Worm (Caenorhabditis elegans) whole organism, L1 larva: ENCODE data around the gene vang-1.

Experiments used
- C04F5.9 ChIP-seq: sonication (generic microtip); optimal IDR thresholded peaks from 2 replicates; lab custom pipeline; 2016; ENCODE audit warnings: missing genetic modification characterization, missing compliant biosample characterization
- F16B12.6 ChIP-seq: fragments of 150-350 bp; optimal IDR thresholded peaks from 2 replicates; lab custom pipeline; 2014; ENCODE audit warnings: missing biosample characterization, missing genetic modification characterization
- aha-1 ChIP-seq: fragments of 150-350 bp; optimal IDR thresholded peaks from 2 replicates; lab custom pipeline; 2014; ENCODE audit warnings: missing biosample characterization, missing genetic modification characterization
- alr-1 ChIP-seq: fragments of 200-800 bp; sonication (Bioruptor generic); optimal IDR thresholded peaks from 2 replicates; lab custom pipeline; 2018; ENCODE audit warnings: borderline replicate concordance, mild to moderate bottlenecking, missing genetic modification characterization, missing compliant biosample characterization
- aly-2 ChIP-seq: fragments of 150-350 bp; optimal IDR thresholded peaks from 2 replicates; lab custom pipeline; 2014; ENCODE audit warnings: missing biosample characterization, missing genetic modification characterization
- ceh-82 ChIP-seq, 3 experiments: fragments of 150-350 bp in 1 of 3; sonication (generic microtip) in 2 of 3; optimal IDR thresholded peaks; 2 replicates each; lab custom pipeline; 2014 to 2017; ENCODE audit warnings: missing biosample characterization in 3 of 3, missing genetic modification characterization in 3 of 3
- ceh-90 ChIP-seq: sonication (generic microtip); optimal IDR thresholded peaks from 2 replicates; lab custom pipeline; 2016; ENCODE audit warnings: missing genetic modification characterization, missing compliant biosample characterization
- ces-1 ChIP-seq: fragments of 150-350 bp; optimal IDR thresholded peaks from 2 replicates; lab custom pipeline; 2014; ENCODE audit warnings: missing biosample characterization, missing genetic modification reagents, missing genetic modification characterization
- dpl-1 ChIP-seq, 3 experiments: fragments of 150-350 bp in 2 of 3; sonication (generic microtip) in 1 of 3; optimal IDR thresholded peaks; 2 replicates each; lab custom pipeline; 2014 to 2017; ENCODE audit warnings: missing biosample characterization in 3 of 3, missing genetic modification characterization in 3 of 3, missing genetic modification reagents in 3 of 3
- dsc-1 ChIP-seq: sonication (generic microtip); optimal IDR thresholded peaks from 2 replicates; lab custom pipeline; 2016; ENCODE audit warnings: mild to moderate bottlenecking, missing genetic modification characterization, missing compliant biosample characterization
- efl-1 ChIP-seq, 4 experiments: fragments of 150-350 bp; optimal IDR thresholded peaks in 3 of 4; peaks in 1 of 4; 1 replicate in 1 of 4; 2 replicates in 3 of 4; lab custom pipeline; 2014; ENCODE audit warnings: missing biosample characterization in 2 of 4, missing genetic modification characterization in 2 of 4, missing genetic modification reagents in 2 of 4
- egl-27 ChIP-seq, 2 experiments: fragments of 150-350 bp in 1 of 2; sonication (generic microtip); optimal IDR thresholded peaks; 3 replicates each; lab custom pipeline; 2017 to 2018; ENCODE audit warnings: missing biosample characterization in 2 of 2, missing genetic modification characterization in 2 of 2, missing genetic modification reagents in 2 of 2
- elt-2 ChIP-seq: sonication (generic microtip); optimal IDR thresholded peaks from 2 replicates; lab custom pipeline; 2016; ENCODE audit warnings: missing genetic modification characterization, mild to moderate bottlenecking, inconsistent platforms, missing compliant biosample characterization, missing genetic modification reagents
- elt-3 ChIP-seq, 6 experiments: fragments of 150-350 bp in 1 of 6; sonication (generic microtip); optimal IDR thresholded peaks; 2 replicates each; lab custom pipeline; 2017 to 2018; ENCODE audit warnings: missing biosample characterization in 6 of 6, missing genetic modification characterization in 6 of 6, inconsistent platforms in 1 of 6
- ets-5 ChIP-seq: fragments of 200-800 bp; sonication (Bioruptor generic); IDR thresholded peaks from 2 replicates; pipeline ENCODE4 v1.3.6; 2022; ENCODE audit warnings: missing genetic modification characterization, missing compliant biosample characterization
- fos-1 ChIP-seq: fragments of 150-350 bp; optimal IDR thresholded peaks from 2 replicates; lab custom pipeline; 2014; ENCODE audit warnings: missing biosample characterization, missing genetic modification characterization
- hlh-4 ChIP-seq: sonication (generic microtip); optimal IDR thresholded peaks from 2 replicates; lab custom pipeline; 2016; ENCODE audit warnings: mild to moderate bottlenecking, missing genetic modification characterization, missing compliant biosample characterization
- jun-1 ChIP-seq: fragments of 150-350 bp; optimal IDR thresholded peaks from 2 replicates; lab custom pipeline; 2014; ENCODE audit warnings: missing biosample characterization, missing genetic modification reagents, missing genetic modification characterization
- lin-13 ChIP-seq: fragments of 150-350 bp; optimal IDR thresholded peaks from 2 replicates; lab custom pipeline; 2014; ENCODE audit warnings: missing biosample characterization, missing genetic modification reagents, missing genetic modification characterization
- lin-35 ChIP-seq, 2 experiments: fragments of 150-350 bp; optimal IDR thresholded peaks; 2 replicates each; lab custom pipeline; 2014; ENCODE audit warnings: missing biosample characterization in 2 of 2, missing genetic modification characterization in 2 of 2, missing genetic modification reagents in 2 of 2
- mab-9 ChIP-seq: fragments of 200-800 bp; sonication (Bioruptor generic); IDR thresholded peaks from 2 replicates; pipeline ENCODE4 v1.3.6; 2022; ENCODE audit warnings: missing genetic modification reagents, missing genetic modification characterization, missing compliant biosample characterization
- mef-2 ChIP-seq: fragments of 150-350 bp; optimal IDR thresholded peaks from 2 replicates; lab custom pipeline; 2014; ENCODE audit warnings: missing biosample characterization, missing genetic modification characterization
- nhr-20 ChIP-seq: sonication (generic microtip); optimal IDR thresholded peaks from 2 replicates; lab custom pipeline; 2016; ENCODE audit warnings: mild to moderate bottlenecking, missing genetic modification characterization, missing compliant biosample characterization
- nhr-28 ChIP-seq: fragments of 150-350 bp; optimal IDR thresholded peaks from 2 replicates; lab custom pipeline; 2014; ENCODE audit warnings: missing biosample characterization, missing genetic modification characterization
- nhr-47 ChIP-seq: sonication (generic microtip); optimal IDR thresholded peaks from 2 replicates; lab custom pipeline; 2016; ENCODE audit warnings: mild to moderate bottlenecking, missing genetic modification characterization, moderate library complexity, missing compliant biosample characterization
- nhr-71 ChIP-seq: sonication (generic microtip); optimal IDR thresholded peaks from 2 replicates; lab custom pipeline; 2016; ENCODE audit warnings: mild to moderate bottlenecking, missing genetic modification characterization, moderate library complexity, missing compliant biosample characterization
- nhr-85 ChIP-seq: sonication (generic microtip); peaks from one replicate; lab custom pipeline; 2016; ENCODE audit warnings: missing genetic modification characterization, inconsistent platforms, missing compliant biosample characterization
- nhr-90 ChIP-seq: sonication (generic microtip); optimal IDR thresholded peaks from 2 replicates; lab custom pipeline; 2016; ENCODE audit warnings: mild to moderate bottlenecking, missing genetic modification characterization, missing compliant biosample characterization; ENCODE audit not compliant: poor library complexity
- pag-3 ChIP-seq: sonication (generic microtip); optimal IDR thresholded peaks from 2 replicates; lab custom pipeline; 2017; ENCODE audit warnings: missing genetic modification characterization, mild to moderate bottlenecking, missing compliant biosample characterization, antibody characterized with exemption, borderline replicate concordance; ENCODE audit not compliant: insufficient read depth
- pax-3 ChIP-seq: fragments of 200-800 bp; sonication (Bioruptor generic); optimal IDR thresholded peaks from 2 replicates; lab custom pipeline; 2018; ENCODE audit warnings: mild to moderate bottlenecking, missing genetic modification characterization, moderate library complexity, missing compliant biosample characterization
- pqm-1 ChIP-seq: sonication (generic microtip); optimal IDR thresholded peaks from 3 replicates; lab custom pipeline; 2017; ENCODE audit warnings: missing biosample characterization, missing genetic modification characterization
- rnt-1 ChIP-seq: sonication (generic microtip); optimal IDR thresholded peaks from 2 replicates; lab custom pipeline; 2016; ENCODE audit warnings: mild to moderate bottlenecking, missing genetic modification characterization, moderate library complexity, missing compliant biosample characterization
- snpc-4 ChIP-seq: fragments of 150-350 bp; optimal IDR thresholded peaks from 2 replicates; lab custom pipeline; 2014; ENCODE audit warnings: missing biosample characterization, missing genetic modification characterization
- snu-23 ChIP-seq: sonication (generic microtip); optimal IDR thresholded peaks from 2 replicates; lab custom pipeline; 2016; ENCODE audit warnings: missing genetic modification characterization, missing compliant biosample characterization
- sox-4 ChIP-seq: sonication (generic microtip); optimal IDR thresholded peaks from 2 replicates; lab custom pipeline; 2016; ENCODE audit warnings: missing genetic modification characterization, missing compliant biosample characterization
- sup-37 ChIP-seq: fragments of 200-800 bp; sonication (Bioruptor generic); optimal IDR thresholded peaks from 2 replicates; lab custom pipeline; 2018; ENCODE audit warnings: mild to moderate bottlenecking, missing genetic modification characterization, missing compliant biosample characterization
- tlp-1 ChIP-seq: fragments of 150-350 bp; optimal IDR thresholded peaks from 2 replicates; lab custom pipeline; 2014; ENCODE audit warnings: missing biosample characterization, missing genetic modification characterization
- unc-30 ChIP-seq: sonication (generic microtip); optimal IDR thresholded peaks from 2 replicates; lab custom pipeline; 2017; ENCODE audit warnings: missing biosample characterization, missing genetic modification characterization
- unc-62 ChIP-seq: fragments of 150-350 bp; optimal IDR thresholded peaks from 2 replicates; lab custom pipeline; 2014; ENCODE audit warnings: missing biosample characterization, missing genetic modification reagents, missing genetic modification characterization
- unc-86 ChIP-seq: sonication (generic microtip); optimal IDR thresholded peaks from 2 replicates; lab custom pipeline; 2016; ENCODE audit warnings: missing genetic modification characterization, missing compliant biosample characterization
- unc-98 ChIP-seq: fragments of 200-800 bp; sonication (Bioruptor generic); IDR thresholded peaks from 2 replicates; pipeline ENCODE4 v1.3.6; 2022; ENCODE audit warnings: missing genetic modification characterization, missing compliant biosample characterization
- vab-15 ChIP-seq: sonication (generic microtip); optimal IDR thresholded peaks from 2 replicates; lab custom pipeline; 2017; ENCODE audit warnings: missing genotype, mild to moderate bottlenecking, missing genetic modification characterization, missing compliant biosample characterization
- zip-4 ChIP-seq: fragments of 200-800 bp; sonication (Bioruptor generic); optimal IDR thresholded peaks from 2 replicates; lab custom pipeline; 2018; ENCODE audit warnings: mild to moderate bottlenecking, missing genetic modification characterization, moderate library complexity, missing compliant biosample characterization
- ztf-11 ChIP-seq, 2 experiments: sonication (generic microtip); optimal IDR thresholded peaks; 2 replicates each; lab custom pipeline; 2016 to 2017; ENCODE audit warnings: missing genetic modification characterization in 2 of 2, missing biosample characterization in 1 of 2, missing compliant biosample characterization in 1 of 2

vang-1 gene

DNA sequence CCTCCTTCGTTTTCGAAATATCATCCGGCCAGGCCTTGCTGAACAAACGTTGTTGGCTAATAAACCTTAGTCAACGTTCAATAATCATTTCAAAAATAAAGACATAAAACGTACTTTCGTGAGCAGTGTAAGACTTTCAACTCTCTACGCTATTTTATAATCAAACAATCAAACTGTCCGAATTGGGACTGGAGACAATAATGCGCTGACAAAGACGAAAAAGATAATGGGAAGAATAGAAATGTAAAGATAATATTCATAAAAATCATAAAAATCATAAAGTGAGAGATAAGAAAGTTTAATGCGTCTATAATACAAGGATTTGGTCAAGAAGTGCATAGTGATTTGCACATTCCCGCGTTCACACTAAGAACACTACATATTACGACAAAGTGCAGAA lies 43.9 kb upstream of the vang-1 start:
- TF ChIP-seq unc-86 (tag; lab: Kevin White, UChicago) (no peak), tlp-1 (peak; percentile 11), efl-1 (optimal IDR thresholded peaks at IDR 0.05; lab: Kevin White, UChicago) (peak in 1 of 2 experiments; percentile 12), efl-1 (GFP tag; optimal IDR thresholded peaks at IDR 0.05 in 1 of 2; lab: Kevin White, UChicago) (peak in 1 of 2 experiments; percentile 86), pqm-1 (tag; lab: Kevin White, UChicago) (peak; percentile 68), C04F5.9 (tag; lab: Kevin White, UChicago) (no peak), pax-3 (tag; lab: Kevin White, UChicago) (no peak), nhr-85 (tag; lab: Kevin White, UChicago) (peak; percentile 28), nhr-71 (tag; lab: Kevin White, UChicago) (peak; percentile 9), dpl-1 (GFP tag; optimal IDR thresholded peaks at IDR 0.05; lab: Kevin White, UChicago) (peak in 1 of 3 experiments; percentile 29), F16B12.6 (tag; lab: Kevin White, UChicago) (peak; percentile 35), elt-2 (peak; percentile 81)

DNA sequence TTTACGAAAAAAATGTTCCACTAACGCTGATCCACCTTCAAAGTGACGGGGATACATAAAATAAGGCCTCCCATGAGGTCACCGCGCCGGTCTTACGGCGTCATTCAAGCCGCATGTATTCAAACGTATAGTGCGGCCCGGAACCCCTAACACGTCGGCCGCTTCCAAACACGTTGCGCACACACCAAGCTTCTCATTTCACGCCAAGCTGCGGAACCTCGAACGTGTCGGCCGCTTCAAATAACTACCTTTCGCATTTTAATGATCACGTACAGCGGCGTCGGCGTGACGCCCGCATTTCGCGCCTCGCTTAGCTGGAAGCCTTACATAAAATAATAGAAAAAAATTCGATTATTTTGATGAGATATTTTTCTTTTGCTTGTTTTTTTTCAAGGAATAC lies 42.1 kb upstream of the vang-1 start:
- TF ChIP-seq ceh-90 (tag; lab: Kevin White, UChicago): no peak
- no peak for TF ChIP-seq efl-1 (optimal IDR thresholded peaks at IDR 0.05; lab: Kevin White, UChicago)
- TF ChIP-seq efl-1 (GFP tag; optimal IDR thresholded peaks at IDR 0.05 in 1 of 2; lab: Kevin White, UChicago): peak in 1 of 2 experiments; percentile 12
- TF ChIP-seq nhr-47 (tag; lab: Kevin White, UChicago): peak; percentile 1
- TF ChIP-seq zip-4 (GFP tag; lab: Kevin White, UChicago): no peak
- TF ChIP-seq rnt-1 (tag; lab: Kevin White, UChicago): peak; percentile 16
- peak; percentile 10 for TF ChIP-seq dsc-1 (tag; lab: Kevin White, UChicago)
- TF ChIP-seq nhr-71 (tag; lab: Kevin White, UChicago): peak; percentile 14
- TF ChIP-seq snpc-4 (tag; lab: Kevin White, UChicago): peak; percentile 94

DNA sequence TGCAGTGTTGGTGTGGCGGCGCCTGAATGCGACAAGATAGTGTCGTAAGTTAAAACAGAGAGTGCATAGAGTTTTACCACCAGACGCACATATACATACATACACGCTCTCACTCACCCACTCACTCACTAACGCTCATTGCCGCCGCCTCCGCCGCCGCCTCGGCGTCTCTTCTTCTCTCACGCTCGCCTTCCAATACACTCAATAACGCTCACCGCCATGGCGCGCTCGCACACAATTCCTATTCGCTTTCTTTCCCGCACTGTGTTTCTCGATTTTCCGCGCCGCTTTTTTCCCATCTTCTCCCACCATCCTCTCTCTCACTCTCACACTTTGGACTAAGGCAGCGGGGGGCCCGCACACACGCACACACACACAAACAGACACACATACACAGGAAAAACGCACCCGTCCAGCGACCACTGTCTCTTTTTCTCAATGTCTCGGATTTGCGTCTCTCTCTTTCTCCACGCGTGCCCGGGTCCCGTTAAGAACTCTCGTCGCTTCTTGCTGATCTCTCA lies 33.2 kb upstream of the vang-1 start, which contains the start of gene kin-29:
Gene kin-29 (minus strand): TSS at position 51 of the 521 bp plus-strand sequence.
- peak; percentile 51 for TF ChIP-seq sox-4 (tag; lab: Kevin White, UChicago)
- no peak for TF ChIP-seq F16B12.6 (tag; lab: Kevin White, UChicago)
- TF ChIP-seq ceh-90 (tag; lab: Kevin White, UChicago): no peak
- TF ChIP-seq dsc-1 (tag; lab: Kevin White, UChicago): peak; percentile 87
- TF ChIP-seq nhr-90 (tag; lab: Kevin White, UChicago): peak; percentile 82
- TF ChIP-seq ceh-82 (tag; optimal IDR thresholded peaks at IDR 0.05; lab: Kevin White, UChicago): peak; percentile 42 to 90 (median 46)
- peak; percentile 96 for TF ChIP-seq snu-23 (GFP tag; lab: Kevin White, UChicago)
- TF ChIP-seq jun-1: peak; percentile 90
- TF ChIP-seq mab-9 (GFP tag; lab: Robert Waterston, UW): 0 out of 2 replicates have a peak, but pooled peaks have one; percentile 50
- peak; percentile 91 for TF ChIP-seq nhr-20 (tag; lab: Kevin White, UChicago)
- TF ChIP-seq vab-15 (tag; lab: Kevin White, UChicago): no peak
- TF ChIP-seq sup-37: no peak
- TF ChIP-seq aha-1 (tag; lab: Kevin White, UChicago): no peak
- TF ChIP-seq fos-1 (tag; lab: Kevin White, UChicago): peak; percentile 48
- TF ChIP-seq pag-3 (tag; lab: Kevin White, UChicago): no peak
- peak in 4 of 6 experiments; percentile 4 to 70 (median 39) for TF ChIP-seq elt-3 (tag; optimal IDR thresholded peaks at IDR 0.05; lab: Kevin White, UChicago)
- no peak for TF ChIP-seq unc-98 (GFP tag; lab: Robert Waterston, UW)
- no peak for TF ChIP-seq unc-30
- no peak for TF ChIP-seq ces-1 (GFP tag; lab: Kevin White, UChicago)
- TF ChIP-seq alr-1 (tag; lab: Kevin White, UChicago): no peak
- peak; percentile 32 for TF ChIP-seq mef-2
- peak; percentile 91 for TF ChIP-seq nhr-71 (tag; lab: Kevin White, UChicago)
- peak; percentile 26 to 45 for TF ChIP-seq egl-27 (tag; optimal IDR thresholded peaks at IDR 0.05; lab: Kevin White, UChicago)
- TF ChIP-seq lin-35 (GFP tag; optimal IDR thresholded peaks at IDR 0.05; lab: Kevin White, UChicago): peak; percentile 48 to 79
- TF ChIP-seq aly-2 (tag; lab: Kevin White, UChicago): no peak
- peak in 2 of 3 experiments; percentile 33 to 41 for TF ChIP-seq dpl-1 (GFP tag; optimal IDR thresholded peaks at IDR 0.05; lab: Kevin White, UChicago)
- TF ChIP-seq ets-5: no peak
- TF ChIP-seq nhr-28 (tag; lab: Kevin White, UChicago): no peak
- TF ChIP-seq lin-13 (GFP tag; lab: Kevin White, UChicago): peak; percentile 76
- TF ChIP-seq rnt-1 (tag; lab: Kevin White, UChicago): peak; percentile 66
- TF ChIP-seq unc-62 (GFP tag; lab: Kevin White, UChicago): no peak
- TF ChIP-seq ztf-11 (tag; optimal IDR thresholded peaks at IDR 0.05; lab: Kevin White, UChicago): peak in 1 of 2 experiments; percentile 71
- no peak for TF ChIP-seq hlh-4 (tag; lab: Kevin White, UChicago)
- peak; percentile 70 for TF ChIP-seq elt-2
- TF ChIP-seq unc-86 (tag; lab: Kevin White, UChicago): peak; percentile 86
- TF ChIP-seq pqm-1 (tag; lab: Kevin White, UChicago): no peak
